Worm (Caenorhabditis elegans): ENCODE results near the gene F35G12.5.

- TF ChIP-seq klf-2 (GFP tag; conservative IDR thresholded peaks at IDR 0.05) (no peak), tab-1 (GFP tag; IDR thresholded peaks at IDR 0.05) (no peak), flt-1 (GFP tag; IDR thresholded peaks at IDR 0.05) (no peak), ref-1 (GFP tag; conservative IDR thresholded peaks at IDR 0.05) (no peak)
These were observed 21.7 kb upstream of the F35G12.5 start, which contains the start of gene pan-1 for ce11 chrIII:4562070-4562788.
